Worm (Caenorhabditis elegans) whole organism, early embryonic: ENCODE measurements around the gene nlr-1.

ENCODE experiments used
- B0310.2 ChIP-seq: sonication (generic microtip); optimal IDR thresholded peaks from 2 replicates; lab custom pipeline; 2016; ENCODE audit warnings: mild to moderate bottlenecking, missing genetic modification characterization, missing compliant biosample characterization
- F13C5.2 ChIP-seq: sonication (generic microtip); optimal IDR thresholded peaks from 2 replicates; lab custom pipeline; 2017; ENCODE audit warnings: mild to moderate bottlenecking, missing genetic modification characterization, inconsistent platforms, missing compliant biosample characterization
- aly-1 ChIP-seq: sonication (generic microtip); optimal IDR thresholded peaks from 2 replicates; lab custom pipeline; 2016; ENCODE audit warnings: missing genetic modification characterization, missing compliant biosample characterization
- ama-1 ChIP-seq: fragments of 150-350 bp; optimal IDR thresholded peaks from 2 replicates; lab custom pipeline; 2014
- ceh-13 ChIP-seq: fragments of 200-800 bp; sonication (Bioruptor generic); optimal IDR thresholded peaks from 2 replicates; lab custom pipeline; 2018; ENCODE audit warnings: mild to moderate bottlenecking, missing genetic modification characterization, missing compliant biosample characterization
- ceh-36 ChIP-seq: sonication (generic microtip); optimal IDR thresholded peaks from 2 replicates; lab custom pipeline; 2016; ENCODE audit warnings: missing genetic modification characterization, inconsistent platforms, missing compliant biosample characterization
- ets-7 ChIP-seq: sonication (generic microtip); optimal IDR thresholded peaks from 2 replicates; lab custom pipeline; 2016; ENCODE audit warnings: missing genotype, missing genetic modification characterization, missing compliant biosample characterization
- flt-1 ChIP-seq: fragments of 200-800 bp; sonication (Bioruptor generic); IDR thresholded peaks from 2 replicates; pipeline ENCODE4 v1.3.6; 2022; ENCODE audit warnings: missing genetic modification characterization, missing compliant biosample characterization
- hmbx-1 ChIP-seq: sonication (generic microtip); optimal IDR thresholded peaks from 2 replicates; lab custom pipeline; 2016; ENCODE audit warnings: mild to moderate bottlenecking, missing genetic modification characterization, missing compliant biosample characterization
- hmg-4 ChIP-seq: fragments of 200-800 bp; sonication (Bioruptor generic); optimal IDR thresholded peaks from 2 replicates; lab custom pipeline; 2018; ENCODE audit warnings: mild to moderate bottlenecking, missing genetic modification characterization, missing compliant biosample characterization
- hnd-1 ChIP-seq: sonication (generic microtip); optimal IDR thresholded peaks from 2 replicates; lab custom pipeline; 2016; ENCODE audit warnings: missing genetic modification characterization, missing compliant biosample characterization
- pes-1 ChIP-seq: fragments of 200-800 bp; sonication (Bioruptor generic); IDR thresholded peaks from 2 replicates; pipeline ENCODE4 v1.3.6; 2022; ENCODE audit warnings: missing genetic modification reagents, missing genetic modification characterization, missing compliant biosample characterization
- scrt-1 ChIP-seq: fragments of 200-800 bp; sonication (Bioruptor generic); IDR thresholded peaks from 2 replicates; pipeline ENCODE4 v1.3.6; 2022; ENCODE audit warnings: missing genetic modification characterization, missing compliant biosample characterization
- sea-1 ChIP-seq: fragments of 200-800 bp; sonication (Bioruptor generic); conservative IDR thresholded peaks from 2 replicates; pipeline ENCODE4 v1.3.6; 2022; ENCODE audit warnings: missing genetic modification characterization, missing compliant biosample characterization
- tbx-11 ChIP-seq: fragments of 200-800 bp; sonication (Bioruptor generic); IDR thresholded peaks from 2 replicates; pipeline ENCODE4 v1.3.6; 2022; ENCODE audit warnings: missing genetic modification characterization, missing compliant biosample characterization
- tbx-37 ChIP-seq: fragments of 200-800 bp; sonication (Bioruptor generic); conservative IDR thresholded peaks from 2 replicates; pipeline ENCODE4 v1.3.6; 2022; ENCODE audit warnings: missing genetic modification reagents, missing genetic modification characterization, missing compliant biosample characterization
- tra-4 ChIP-seq: sonication (generic microtip); optimal IDR thresholded peaks from 2 replicates; lab custom pipeline; 2017; ENCODE audit warnings: missing genetic modification characterization, missing compliant biosample characterization

The nlr-1 gene

DNA sequence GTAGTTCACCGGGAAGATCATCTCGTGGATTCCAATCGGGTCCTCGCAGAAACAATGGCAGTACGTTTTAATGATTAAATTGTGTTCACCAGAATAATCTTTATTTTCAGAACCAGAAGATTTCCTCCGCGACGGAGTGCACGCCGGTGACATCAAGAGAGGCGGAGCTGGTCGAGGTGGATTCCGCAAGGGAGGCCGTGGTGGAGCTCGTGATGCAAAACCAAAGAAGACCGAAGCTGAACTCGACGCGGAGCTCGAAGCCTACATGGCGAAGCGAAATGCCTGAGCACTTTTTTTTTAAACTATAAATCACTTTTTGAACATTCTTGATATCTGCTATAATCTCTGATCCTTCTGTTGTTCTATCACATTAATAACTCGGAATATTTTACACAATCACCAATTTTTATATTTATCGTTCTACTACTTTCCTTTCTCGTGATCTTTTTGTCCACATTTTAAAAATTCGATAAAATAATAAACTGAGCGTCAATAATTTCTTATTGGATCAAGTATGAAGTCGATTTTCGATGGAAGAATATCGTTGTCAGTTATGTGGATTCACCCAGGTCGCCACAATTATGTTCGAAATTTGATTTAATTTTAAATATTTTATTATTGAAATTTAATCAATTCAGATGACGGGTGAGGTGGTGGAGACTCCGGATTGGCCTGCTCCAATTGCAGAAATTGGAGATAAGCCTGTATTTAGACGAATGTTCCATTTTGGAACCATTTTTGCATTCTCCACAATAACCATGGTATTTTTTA is 53.6 kb downstream of the nlr-1 start, which contains the start of gene dhhc-6:
Gene dhhc-6 (plus strand): TSS at position 639 of the 771 bp plus-strand sequence.
- TF ChIP-seq pes-1 (GFP tag; lab: Robert Waterston, UW) (no peak), B0310.2 (no peak), ceh-36 (tag; lab: Kevin White, UChicago) (no peak), tbx-37 (GFP tag; lab: Robert Waterston, UW) (no peak), tra-4 (tag; lab: Kevin White, UChicago) (no peak), ceh-13 (GFP tag; lab: Kevin White, UChicago) (no peak), ets-7 (tag; lab: Kevin White, UChicago) (no peak), sea-1 (GFP tag; lab: Robert Waterston, UW) (no peak), F13C5.2 (tag; lab: Kevin White, UChicago) (no peak), ama-1 (lab: Kevin White, UChicago) (no peak), hmg-4 (GFP tag; lab: Kevin White, UChicago) (no peak), scrt-1 (no peak), flt-1 (GFP tag; lab: Robert Waterston, UW) (no peak), hmbx-1 (tag; lab: Kevin White, UChicago) (no peak), hnd-1 (tag; lab: Kevin White, UChicago) (no peak), tbx-11 (GFP tag; lab: Robert Waterston, UW) (no peak), aly-1 (tag; lab: Kevin White, UChicago) (no peak)

DNA sequence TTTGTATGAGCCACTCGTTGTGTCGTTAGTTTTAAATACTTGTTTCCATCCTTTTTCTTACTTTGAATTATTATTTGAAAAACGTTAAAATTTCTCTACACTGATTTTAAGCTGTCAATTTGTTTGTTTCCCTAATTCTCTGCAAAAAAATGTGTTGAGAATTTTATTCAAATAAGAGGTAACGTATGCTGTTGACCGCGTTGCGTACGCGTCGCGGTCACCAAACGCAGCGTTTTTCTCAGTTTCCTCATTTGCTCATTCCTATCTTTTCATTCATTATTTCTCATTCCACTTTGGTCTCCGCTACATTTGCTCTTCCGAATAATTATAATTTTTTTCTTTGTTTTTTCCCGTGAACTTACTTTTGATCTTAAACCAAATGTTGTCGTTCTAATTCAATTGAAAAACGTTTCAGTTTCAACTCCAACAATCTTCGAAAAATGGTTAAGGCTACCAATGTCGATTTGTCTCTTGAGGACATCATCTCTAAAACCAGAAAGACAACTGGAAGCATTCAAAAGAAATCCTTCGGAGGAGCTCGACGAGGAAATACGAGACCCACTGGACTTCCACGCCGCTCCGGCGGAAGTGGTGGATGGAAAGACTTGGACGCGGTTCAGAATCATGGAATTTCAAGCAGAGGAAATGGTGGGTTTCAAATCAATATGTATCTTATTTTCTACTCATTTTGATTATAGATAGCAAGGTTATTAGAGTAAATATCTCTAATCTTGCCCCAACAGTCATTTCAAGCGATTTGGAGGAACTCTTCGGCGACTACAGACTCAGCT is 55.1 kb downstream of the nlr-1 start, which contains the start of gene aly-3:
Gene aly-3 (plus strand): TSS at position 409 of the 791 bp plus-strand sequence.
- TF ChIP-seq sea-1 (GFP tag; lab: Robert Waterston, UW) (no peak), B0310.2 (no peak), ceh-13 (GFP tag; lab: Kevin White, UChicago) (no peak), F13C5.2 (tag; lab: Kevin White, UChicago) (peak; percentile 19), hnd-1 (tag; lab: Kevin White, UChicago) (no peak), ceh-36 (tag; lab: Kevin White, UChicago) (no peak), hmbx-1 (tag; lab: Kevin White, UChicago) (no peak)

DNA sequence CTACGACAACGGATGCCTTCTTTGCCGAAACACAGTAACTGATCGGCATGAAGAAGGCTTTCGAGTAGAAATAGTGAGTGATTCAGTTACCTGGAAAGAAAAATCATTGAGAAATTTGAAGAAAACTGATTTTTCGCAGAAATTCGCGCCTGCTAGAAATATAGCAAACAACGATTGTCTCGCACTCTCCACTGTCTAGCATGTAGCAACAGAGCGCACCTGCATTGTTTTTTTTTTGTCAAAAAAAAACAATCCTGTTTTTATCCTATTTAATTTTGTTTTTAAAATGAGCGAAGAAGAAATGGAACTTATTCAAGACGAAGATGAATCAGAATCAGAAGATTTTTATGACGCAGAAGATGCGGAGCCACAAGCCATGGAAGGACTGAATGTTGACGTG is 57.1 kb downstream of the nlr-1 start, which contains the start of the genes ddb-1 and M18.6:
Gene ddb-1 (minus strand): TSS at position 90 of the 400 bp plus-strand sequence.
Gene M18.6 (plus strand): TSS at position 235 of the 400 bp plus-strand sequence.
- TF ChIP-seq flt-1 (GFP tag; lab: Robert Waterston, UW) = no peak
- no peak for TF ChIP-seq scrt-1
- TF ChIP-seq hnd-1 (tag; lab: Kevin White, UChicago) = no peak
- TF ChIP-seq B0310.2 = no peak
- TF ChIP-seq F13C5.2 (tag; lab: Kevin White, UChicago) = no peak
- TF ChIP-seq hmg-4 (GFP tag; lab: Kevin White, UChicago) = no peak
- no peak for TF ChIP-seq ets-7 (tag; lab: Kevin White, UChicago)
- no peak for TF ChIP-seq ceh-36 (tag; lab: Kevin White, UChicago)
- TF ChIP-seq hmbx-1 (tag; lab: Kevin White, UChicago) = no peak
